Worm (Caenorhabditis elegans) whole organism, L1 larva: ENCODE results near the gene ugt-21.

Experiments
- C04F5.9 ChIP-seq: sonication (generic microtip); optimal IDR thresholded peaks from 2 replicates; lab custom pipeline; 2016; ENCODE audit warnings: missing genetic modification characterization, missing compliant biosample characterization
- C16A3.4 ChIP-seq: fragments of 150-350 bp; optimal IDR thresholded peaks from 2 replicates; lab custom pipeline; 2014; ENCODE audit warnings: missing biosample characterization, missing genetic modification characterization
- C34B4.2 ChIP-seq: sonication (generic microtip); optimal IDR thresholded peaks from 2 replicates; lab custom pipeline; 2017; ENCODE audit warnings: mild to moderate bottlenecking, missing genetic modification characterization, missing compliant biosample characterization
- F16B12.6 ChIP-seq: fragments of 150-350 bp; optimal IDR thresholded peaks from 2 replicates; lab custom pipeline; 2014; ENCODE audit warnings: missing biosample characterization, missing genetic modification characterization
- Y116A8C.19 ChIP-seq: sonication (generic microtip); optimal IDR thresholded peaks from 2 replicates; lab custom pipeline; 2016; ENCODE audit warnings: missing compliant biosample characterization, missing genetic modification characterization, borderline replicate concordance
- aly-2 ChIP-seq: fragments of 150-350 bp; optimal IDR thresholded peaks from 2 replicates; lab custom pipeline; 2014; ENCODE audit warnings: missing biosample characterization, missing genetic modification characterization
- ama-1 ChIP-seq: fragments of 150-350 bp; optimal IDR thresholded peaks from 2 replicates; lab custom pipeline; 2014
- ceh-63 ChIP-seq: fragments of 200-800 bp; sonication (Bioruptor generic); optimal IDR thresholded peaks from 2 replicates; lab custom pipeline; 2018; ENCODE audit warnings: mild to moderate bottlenecking, missing genetic modification characterization, missing compliant biosample characterization
- ceh-88 ChIP-seq: fragments of 200-800 bp; sonication (Bioruptor generic); IDR thresholded peaks from 2 replicates; pipeline ENCODE4 v1.3.6; 2022; ENCODE audit warnings: missing genetic modification characterization, missing compliant biosample characterization
- ces-1 ChIP-seq: fragments of 150-350 bp; optimal IDR thresholded peaks from 2 replicates; lab custom pipeline; 2014; ENCODE audit warnings: missing biosample characterization, missing genetic modification reagents, missing genetic modification characterization
- dsc-1 ChIP-seq: sonication (generic microtip); optimal IDR thresholded peaks from 2 replicates; lab custom pipeline; 2016; ENCODE audit warnings: mild to moderate bottlenecking, missing genetic modification characterization, missing compliant biosample characterization
- efl-1 ChIP-seq, 4 experiments: fragments of 150-350 bp; optimal IDR thresholded peaks in 3 of 4; peaks in 1 of 4; 1 replicate in 1 of 4; 2 replicates in 3 of 4; lab custom pipeline; 2014; ENCODE audit warnings: missing biosample characterization in 2 of 4, missing genetic modification characterization in 2 of 4, missing genetic modification reagents in 2 of 4
- egl-13 ChIP-seq: sonication (generic microtip); optimal IDR thresholded peaks from 2 replicates; lab custom pipeline; 2016; ENCODE audit warnings: missing genotype, missing genetic modification reagents, missing genetic modification characterization, missing compliant biosample characterization
- elt-3 ChIP-seq, 6 experiments: fragments of 150-350 bp in 1 of 6; sonication (generic microtip); optimal IDR thresholded peaks; 2 replicates each; lab custom pipeline; 2017 to 2018; ENCODE audit warnings: missing biosample characterization in 6 of 6, missing genetic modification characterization in 6 of 6, inconsistent platforms in 1 of 6
- fkh-4 ChIP-seq: sonication (generic microtip); optimal IDR thresholded peaks from 2 replicates; lab custom pipeline; 2016; ENCODE audit warnings: missing compliant biosample characterization, missing genetic modification characterization, borderline replicate concordance
- fkh-8 ChIP-seq: sonication (generic microtip); optimal IDR thresholded peaks from 2 replicates; lab custom pipeline; 2016; ENCODE audit warnings: mild to moderate bottlenecking, missing genetic modification characterization, missing compliant biosample characterization
- fos-1 ChIP-seq: fragments of 150-350 bp; optimal IDR thresholded peaks from 2 replicates; lab custom pipeline; 2014; ENCODE audit warnings: missing biosample characterization, missing genetic modification characterization
- grh-1 ChIP-seq: fragments of 200-800 bp; sonication (Bioruptor generic); IDR thresholded peaks from 2 replicates; pipeline ENCODE4 v1.3.6; 2022; ENCODE audit warnings: missing genetic modification reagents, missing genetic modification characterization, missing compliant biosample characterization
- hlh-17 ChIP-seq: fragments of 200-800 bp; sonication (Bioruptor generic); optimal IDR thresholded peaks from 2 replicates; lab custom pipeline; 2018; ENCODE audit warnings: missing genetic modification characterization, mild to moderate bottlenecking, missing compliant biosample characterization, moderate library complexity, borderline replicate concordance
- isw-1 ChIP-seq: fragments of 200-800 bp; sonication (Bioruptor generic); IDR thresholded peaks from 2 replicates; pipeline ENCODE4 v1.3.6; 2022; ENCODE audit warnings: missing genetic modification characterization, missing compliant biosample characterization
- lin-13 ChIP-seq: fragments of 150-350 bp; optimal IDR thresholded peaks from 2 replicates; lab custom pipeline; 2014; ENCODE audit warnings: missing biosample characterization, missing genetic modification reagents, missing genetic modification characterization
- lin-15B ChIP-seq: fragments of 150-350 bp; sonication (generic microtip); optimal IDR thresholded peaks from 3 replicates; lab custom pipeline; 2014; ENCODE audit warnings: missing biosample characterization, missing genetic modification characterization
- lin-35 ChIP-seq, 2 experiments: fragments of 150-350 bp; optimal IDR thresholded peaks; 2 replicates each; lab custom pipeline; 2014; ENCODE audit warnings: missing biosample characterization in 2 of 2, missing genetic modification characterization in 2 of 2, missing genetic modification reagents in 2 of 2
- lsy-2 ChIP-seq, 2 experiments: fragments of 150-350 bp; optimal IDR thresholded peaks; 2 replicates each; lab custom pipeline; 2014; ENCODE audit warnings: missing biosample characterization in 2 of 2, missing genetic modification characterization in 2 of 2
- mab-9 ChIP-seq: fragments of 200-800 bp; sonication (Bioruptor generic); IDR thresholded peaks from 2 replicates; pipeline ENCODE4 v1.3.6; 2022; ENCODE audit warnings: missing genetic modification reagents, missing genetic modification characterization, missing compliant biosample characterization
- mep-1 ChIP-seq: fragments of 150-350 bp; optimal IDR thresholded peaks from 2 replicates; lab custom pipeline; 2014; ENCODE audit warnings: missing biosample characterization, missing genetic modification characterization
- nhr-11 ChIP-seq: fragments of 150-350 bp; optimal IDR thresholded peaks from 2 replicates; lab custom pipeline; 2014; ENCODE audit warnings: missing biosample characterization, missing genetic modification characterization
- nhr-20 ChIP-seq: sonication (generic microtip); optimal IDR thresholded peaks from 2 replicates; lab custom pipeline; 2016; ENCODE audit warnings: mild to moderate bottlenecking, missing genetic modification characterization, missing compliant biosample characterization
- nhr-28 ChIP-seq: fragments of 150-350 bp; optimal IDR thresholded peaks from 2 replicates; lab custom pipeline; 2014; ENCODE audit warnings: missing biosample characterization, missing genetic modification characterization
- nhr-47 ChIP-seq: sonication (generic microtip); optimal IDR thresholded peaks from 2 replicates; lab custom pipeline; 2016; ENCODE audit warnings: mild to moderate bottlenecking, missing genetic modification characterization, moderate library complexity, missing compliant biosample characterization
- nhr-71 ChIP-seq: sonication (generic microtip); optimal IDR thresholded peaks from 2 replicates; lab custom pipeline; 2016; ENCODE audit warnings: mild to moderate bottlenecking, missing genetic modification characterization, moderate library complexity, missing compliant biosample characterization
- nhr-76 ChIP-seq: sonication (generic microtip); optimal IDR thresholded peaks from 2 replicates; lab custom pipeline; 2017; ENCODE audit warnings: missing biosample characterization, missing genetic modification characterization
- nhr-90 ChIP-seq: sonication (generic microtip); optimal IDR thresholded peaks from 2 replicates; lab custom pipeline; 2016; ENCODE audit warnings: mild to moderate bottlenecking, missing genetic modification characterization, missing compliant biosample characterization; ENCODE audit not compliant: poor library complexity
- pax-3 ChIP-seq: fragments of 200-800 bp; sonication (Bioruptor generic); optimal IDR thresholded peaks from 2 replicates; lab custom pipeline; 2018; ENCODE audit warnings: mild to moderate bottlenecking, missing genetic modification characterization, moderate library complexity, missing compliant biosample characterization
- rnt-1 ChIP-seq: sonication (generic microtip); optimal IDR thresholded peaks from 2 replicates; lab custom pipeline; 2016; ENCODE audit warnings: mild to moderate bottlenecking, missing genetic modification characterization, moderate library complexity, missing compliant biosample characterization
- skn-1 ChIP-seq: fragments of 150-350 bp; optimal IDR thresholded peaks from 2 replicates; lab custom pipeline; 2014; ENCODE audit warnings: missing biosample characterization, missing genetic modification characterization
- snpc-4 ChIP-seq: fragments of 150-350 bp; optimal IDR thresholded peaks from 2 replicates; lab custom pipeline; 2014; ENCODE audit warnings: missing biosample characterization, missing genetic modification characterization
- snu-23 ChIP-seq: sonication (generic microtip); optimal IDR thresholded peaks from 2 replicates; lab custom pipeline; 2016; ENCODE audit warnings: missing genetic modification characterization, missing compliant biosample characterization
- swsn-7 ChIP-seq: sonication (generic microtip); optimal IDR thresholded peaks from 2 replicates; lab custom pipeline; 2016; ENCODE audit warnings: missing genetic modification characterization, missing compliant biosample characterization
- unc-130 ChIP-seq: fragments of 150-350 bp; optimal IDR thresholded peaks from 2 replicates; lab custom pipeline; 2017; ENCODE audit warnings: missing biosample characterization, missing genetic modification characterization, inconsistent platforms
- unc-30 ChIP-seq: sonication (generic microtip); optimal IDR thresholded peaks from 2 replicates; lab custom pipeline; 2017; ENCODE audit warnings: missing biosample characterization, missing genetic modification characterization
- unc-62 ChIP-seq: fragments of 150-350 bp; optimal IDR thresholded peaks from 2 replicates; lab custom pipeline; 2014; ENCODE audit warnings: missing biosample characterization, missing genetic modification reagents, missing genetic modification characterization
- unc-98 ChIP-seq: fragments of 200-800 bp; sonication (Bioruptor generic); IDR thresholded peaks from 2 replicates; pipeline ENCODE4 v1.3.6; 2022; ENCODE audit warnings: missing genetic modification characterization, missing compliant biosample characterization
- vab-15 ChIP-seq: sonication (generic microtip); optimal IDR thresholded peaks from 2 replicates; lab custom pipeline; 2017; ENCODE audit warnings: missing genotype, mild to moderate bottlenecking, missing genetic modification characterization, missing compliant biosample characterization
- xbp-1 ChIP-seq: sonication (generic microtip); optimal IDR thresholded peaks from 2 replicates; lab custom pipeline; 2016; ENCODE audit warnings: missing genetic modification characterization, missing compliant biosample characterization

ugt-21 gene

ce11 chrIV:9459224-9459781 is 40.8 kb upstream of the ugt-21 start, which contains the start of gene copb-2 (continued):
- TF ChIP-seq dsc-1 (tag; lab: Kevin White, UChicago) = peak; percentile 22
- peak; percentile 45 for TF ChIP-seq isw-1
- no peak for TF ChIP-seq unc-130 (tag; lab: Kevin White, UChicago)
- no peak for TF ChIP-seq aly-2 (tag; lab: Kevin White, UChicago)
- TF ChIP-seq nhr-11 = no peak
- peak; percentile 78 for TF ChIP-seq nhr-71 (tag; lab: Kevin White, UChicago)
- no peak for TF ChIP-seq unc-62
- TF ChIP-seq fkh-8 (tag; lab: Kevin White, UChicago) = no peak
- TF ChIP-seq C34B4.2 = no peak
- no peak for TF ChIP-seq grh-1
- no peak for TF ChIP-seq pax-3
- no peak for TF ChIP-seq ama-1
- TF ChIP-seq ces-1 (GFP tag; lab: Kevin White, UChicago) = no peak
- no peak for TF ChIP-seq mab-9
- TF ChIP-seq lsy-2 (tag; optimal IDR thresholded peaks at IDR 0.05; lab: Kevin White, UChicago) = peak; percentile 71 to 82
- peak; percentile 82 for TF ChIP-seq mep-1
- peak; percentile 21 for TF ChIP-seq C04F5.9 (tag; lab: Kevin White, UChicago)
- TF ChIP-seq unc-30 (tag; lab: Kevin White, UChicago) = no peak
- TF ChIP-seq F16B12.6 = peak; percentile 42
- TF ChIP-seq Y116A8C.19 (tag; lab: Kevin White, UChicago) = no peak
- peak; percentile 61 for TF ChIP-seq swsn-7 (tag; lab: Kevin White, UChicago)
- no peak for TF ChIP-seq nhr-28 (tag; lab: Kevin White, UChicago)
- peak; percentile 25 for TF ChIP-seq nhr-90 (tag; lab: Kevin White, UChicago)
- TF ChIP-seq nhr-20 (tag; lab: Kevin White, UChicago) = peak; percentile 59
- TF ChIP-seq ceh-88 (GFP tag; lab: Robert Waterston, UW) = no peak
- TF ChIP-seq ceh-63 (GFP tag; lab: Kevin White, UChicago) = no peak
- TF ChIP-seq skn-1 (tag; lab: Kevin White, UChicago) = peak; percentile 37
- peak in 1 of 6 experiments; percentile 10 for TF ChIP-seq elt-3 (tag; optimal IDR thresholded peaks at IDR 0.05; lab: Kevin White, UChicago)
- peak; percentile 87 for TF ChIP-seq snpc-4
- peak; percentile 67 for TF ChIP-seq nhr-47
- TF ChIP-seq lin-13 (GFP tag; lab: Kevin White, UChicago) = peak; percentile 49
- no peak for TF ChIP-seq fkh-4 (tag; lab: Kevin White, UChicago)
- TF ChIP-seq fos-1 = no peak
- no peak for TF ChIP-seq egl-13 (tag; lab: Kevin White, UChicago)
- peak; percentile 48 for TF ChIP-seq C16A3.4 (tag; lab: Kevin White, UChicago)
- TF ChIP-seq unc-98 = no peak
- TF ChIP-seq hlh-17 = no peak
- peak; percentile 71 to 76 for TF ChIP-seq lin-35 (GFP tag; optimal IDR thresholded peaks at IDR 0.05; lab: Kevin White, UChicago)
- TF ChIP-seq nhr-76 (tag; lab: Kevin White, UChicago) = no peak
- peak; percentile 78 to 83 for TF ChIP-seq efl-1 (optimal IDR thresholded peaks at IDR 0.05; lab: Kevin White, UChicago)
- TF ChIP-seq efl-1 (GFP tag; optimal IDR thresholded peaks at IDR 0.05 in 1 of 2; lab: Kevin White, UChicago) = peak; percentile 67 to 94
- TF ChIP-seq snu-23 = peak; percentile 72
- peak; percentile 65 for TF ChIP-seq xbp-1 (tag; lab: Kevin White, UChicago)
- TF ChIP-seq vab-15 = no peak
- no peak for TF ChIP-seq lin-15B (tag; lab: Kevin White, UChicago)
- peak; percentile 64 for TF ChIP-seq rnt-1 (tag; lab: Kevin White, UChicago)
